Worm (Caenorhabditis elegans) whole organism, L4/young adult: ENCODE results near the gene daf-38.

Source experiments
- W03F9.2 ChIP-seq: fragments of 150-350 bp; optimal IDR thresholded peaks from 2 replicates; lab custom pipeline; 2014; ENCODE audit warnings: missing biosample characterization, missing genetic modification characterization
- dao-5 ChIP-seq: sonication (generic microtip); optimal IDR thresholded peaks from 2 replicates; lab custom pipeline; 2016; ENCODE audit warnings: missing genotype, missing genetic modification characterization, moderate library complexity, missing compliant biosample characterization
- him-1 ChIP-seq: sonication (generic microtip); optimal IDR thresholded peaks from 2 replicates; lab custom pipeline; 2016; ENCODE audit warnings: missing genotype, missing genetic modification reagents, missing genetic modification characterization, missing compliant biosample characterization

ce11 chrIV:15850647-15851046 is 30.8 kb downstream of the daf-38 start:
- TF ChIP-seq him-1 (tag; lab: Kevin White, UChicago) = no peak
- no peak for TF ChIP-seq dao-5 (tag; lab: Kevin White, UChicago)
- no peak for TF ChIP-seq W03F9.2
